Fruit fly (Drosophila melanogaster) Kc167 (cell line): ENCODE data around the gene rdgA.

Source experiments
- Myc ChIP-seq: fragments of >200 bp; optimal IDR thresholded peaks from 2 replicates; lab custom pipeline; 2017; ENCODE audit warnings: missing external identifiers
- Sin3A ChIP-seq: fragments of >200 bp; optimal IDR thresholded peaks from 2 replicates; lab custom pipeline; 2018; ENCODE audit warnings: missing external identifiers
- h ChIP-seq: fragments of >200 bp; optimal IDR thresholded peaks from 3 replicates; lab custom pipeline; 2018; ENCODE audit warnings: missing external identifiers
- insv ChIP-seq: fragments of >200 bp; optimal IDR thresholded peaks from 3 replicates; lab custom pipeline; 2018; ENCODE audit warnings: missing external identifiers
- psq ChIP-seq: fragments of >200 bp; optimal IDR thresholded peaks from 2 replicates; lab custom pipeline; 2017; ENCODE audit warnings: missing external identifiers
- ttk ChIP-seq: sonication (Bioruptor generic); optimal IDR thresholded peaks from 2 replicates; lab custom pipeline; 2017; ENCODE audit warnings: missing external identifiers

DNA sequence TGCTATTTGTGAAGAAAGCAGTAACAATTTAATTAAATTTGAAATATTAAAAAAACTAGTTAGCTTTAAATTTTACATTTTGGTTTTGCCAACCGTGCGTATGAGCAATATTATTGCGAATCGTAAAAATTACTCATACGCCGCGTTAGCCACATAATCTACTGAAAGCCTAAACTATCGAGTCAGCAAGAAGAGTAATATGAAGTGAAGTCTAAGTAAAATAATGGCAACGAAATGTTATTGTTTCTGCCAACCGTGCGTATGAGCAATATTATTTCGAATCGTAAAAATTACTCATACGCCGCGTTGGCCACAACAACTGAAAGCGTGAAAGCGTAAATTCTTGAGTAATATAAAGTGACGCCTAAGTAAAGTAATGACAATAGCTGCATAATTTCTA lies 113.2 kb downstream of the rdgA start:
- TF ChIP-seq h (lab: Kevin White, UChicago) (no peak), insv (lab: Kevin White, UChicago) (no peak), Sin3A (no peak), ttk (no peak), psq (lab: Kevin White, UChicago) (no peak), Myc (lab: Kevin White, UChicago) (no peak)
